Worm (Caenorhabditis elegans): ENCODE results near the gene pfut-1.

ce11 chrX:3154562-3154961 lies 11.1 kb upstream of the pfut-1 start:
- TF ChIP-seq F55B11.4 (tag; optimal IDR thresholded peaks at IDR 0.05; ENCODE audit: borderline replicate concordance, insufficient read depth), result no peak
- TF ChIP-seq nhr-120 (GFP tag; IDR thresholded peaks at IDR 0.05), result no peak
- TF ChIP-seq snpc-1.1 (tag; optimal IDR thresholded peaks at IDR 0.05; ENCODE audit: insufficient read depth), result no peak
- no peak for TF ChIP-seq unc-130 (GFP tag; optimal IDR thresholded peaks at IDR 0.05)
- TF ChIP-seq repo-1 (tag; optimal IDR thresholded peaks at IDR 0.05), result no peak
- no peak for TF ChIP-seq nhr-90 (tag; optimal IDR thresholded peaks at IDR 0.05)
- no peak for TF ChIP-seq cebp-2 (GFP tag; IDR thresholded peaks at IDR 0.05)
- TF ChIP-seq sdz-38 (tag; optimal IDR thresholded peaks at IDR 0.05), result no peak
- no peak for TF ChIP-seq somi-1 (GFP tag; optimal IDR thresholded peaks at IDR 0.05)
- no peak for TF ChIP-seq ztf-26 (tag; optimal IDR thresholded peaks at IDR 0.05)
- TF ChIP-seq nhr-80 (tag; optimal IDR thresholded peaks at IDR 0.05), result peak; percentile 75
- TF ChIP-seq ZK185.1 (tag; optimal IDR thresholded peaks at IDR 0.05; ENCODE audit: poor library complexity, severe bottlenecking), result no peak

Measured in whole organism, young adult.